Fruit fly (Drosophila melanogaster) ovary, adult (tissue): ENCODE measurements around the gene sds22.

Experiments used
- CG17801 ChIP-seq: fragments of 200-800 bp; optimal IDR thresholded peaks from 2 replicates; lab custom pipeline; 2019; ENCODE audit warnings: missing biosample characterization, mild to moderate bottlenecking, missing genetic modification characterization, moderate library complexity; ENCODE audit not compliant: partially characterized antibody

sds22 gene

dm6 chr3R:17425417-17425915 lies 34.1 kb downstream of the sds22 start, which contains the start of gene cysu:
TSS of gene cysu (plus strand) at chr3R:17425768.
- TF ChIP-seq CG17801, result no peak

dm6 chr3R:17426265-17426664 lies 34.9 kb downstream of the sds22 start:
- no peak for TF ChIP-seq CG17801

DNA sequence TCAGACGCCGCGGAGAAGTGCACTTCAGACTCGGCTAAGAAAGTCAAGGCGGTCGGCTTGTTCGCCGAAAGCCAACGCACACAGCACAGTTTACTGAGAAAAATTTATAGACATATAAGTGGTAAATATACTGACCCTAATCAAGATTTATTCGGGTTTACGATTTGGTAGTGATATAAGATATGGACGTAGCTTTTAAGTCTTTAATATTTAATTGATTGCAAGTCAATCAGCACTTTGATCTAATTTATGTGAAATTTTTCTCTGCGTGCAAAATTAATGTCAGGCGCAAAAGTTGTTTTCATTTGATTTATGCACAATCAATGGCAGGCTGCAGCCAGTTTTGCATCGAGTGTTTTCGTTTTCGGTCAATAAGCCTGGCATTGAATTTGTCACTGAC lies 39.1 kb downstream of the sds22 start:
- TF ChIP-seq CG17801, result no peak

DNA sequence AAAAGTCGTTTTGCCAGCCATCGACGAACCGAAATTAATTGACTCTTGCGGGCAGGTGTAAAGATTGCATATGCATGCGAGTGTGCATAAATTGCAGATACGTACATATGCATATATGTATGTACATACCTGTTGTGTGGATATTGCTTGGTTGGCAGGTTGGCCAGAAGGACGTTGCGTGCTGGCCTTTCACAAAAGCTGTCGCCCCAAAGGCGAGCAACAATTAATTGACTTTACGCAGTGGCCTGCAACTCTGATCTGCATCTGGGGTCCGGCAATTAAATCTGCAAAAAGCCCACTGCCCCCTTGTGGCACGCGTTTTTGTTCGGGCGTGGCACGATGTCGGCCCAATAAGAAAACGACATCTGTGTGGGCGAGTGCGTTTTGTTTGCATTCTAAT lies 41.7 kb downstream of the sds22 start:
- TF ChIP-seq CG17801, result no peak

- no peak for TF ChIP-seq CG17801
These were observed 42.9 kb downstream of the sds22 start, which contains the start of gene CG44090 for dm6 chr3R:17434330-17434729. TSS of gene CG44090 (minus strand) at chr3R:17434430.

DNA sequence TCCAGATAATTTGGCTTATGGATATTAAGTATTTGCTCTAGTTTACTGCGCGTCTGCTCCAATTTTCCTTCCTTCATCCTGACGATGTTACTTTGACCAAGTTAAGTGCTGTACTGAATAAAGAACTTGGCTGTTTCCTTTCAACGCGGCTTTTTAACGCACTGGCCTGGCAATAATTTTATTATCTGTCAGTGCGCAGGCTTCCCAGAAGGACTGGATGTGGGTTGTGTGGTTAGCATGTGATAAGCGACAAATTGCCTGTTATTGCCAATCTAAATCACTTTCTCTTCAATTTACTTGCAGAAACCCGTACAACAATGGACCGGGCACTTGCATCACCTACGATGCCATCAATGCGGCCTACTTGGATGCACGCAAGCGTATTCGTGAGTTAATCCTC lies 49.2 kb downstream of the sds22 start, which contains the start of gene CG14331:
Gene CG14331 (minus strand): TSS at position 101 of the 400 bp plus-strand sequence.
- no peak for TF ChIP-seq CG17801
